Fruit fly (Drosophila melanogaster) whole organism, embryonic: ENCODE data around the gene CG12123.

Source experiments
- ATbp ChIP-seq: fragments of 200-800 bp; sonication (Bioruptor generic); optimal IDR thresholded peaks from 2 replicates; lab custom pipeline; 2017; ENCODE audit warnings: missing biosample characterization, mild to moderate bottlenecking, missing genetic modification characterization, missing genetic modification reagents
- Awh ChIP-seq: fragments of 200-800 bp; sonication (Bioruptor generic); IDR thresholded peaks from 2 replicates; pipeline ENCODE4, ENCODE4 v1.3.6; 2022; ENCODE audit warnings: missing biosample characterization, missing genetic modification characterization
- CG11560 ChIP-seq: fragments of 200-800 bp; sonication (Bioruptor generic); IDR thresholded peaks from 3 replicates; pipeline ENCODE4 v1.3.6; 2022; ENCODE audit warnings: missing biosample characterization, missing genetic modification characterization
- CG12104 ChIP-seq: fragments of 200-800 bp; sonication (Bioruptor generic); optimal IDR thresholded peaks from 3 replicates; lab custom pipeline; 2016; ENCODE audit warnings: missing biosample characterization, missing genetic modification characterization
- CG12391 ChIP-seq: fragments of 200-800 bp; sonication (Bioruptor generic); optimal IDR thresholded peaks from 3 replicates; lab custom pipeline; 2018; ENCODE audit warnings: missing biosample characterization, mild to moderate bottlenecking, missing genetic modification characterization, moderate library complexity
- CG14441 ChIP-seq: fragments of 200-800 bp; sonication (Bioruptor generic); IDR thresholded peaks from 2 replicates; pipeline ENCODE4 v1.3.6; 2022; ENCODE audit warnings: missing biosample characterization, missing genetic modification characterization
- CG16815 ChIP-seq: fragments of 200-800 bp; sonication (Bioruptor generic); optimal IDR thresholded peaks from 3 replicates; lab custom pipeline; 2017; ENCODE audit warnings: missing biosample characterization, mild to moderate bottlenecking, missing genetic modification characterization
- CG18599 ChIP-seq: fragments of 200-800 bp; sonication (Bioruptor generic); optimal IDR thresholded peaks from 3 replicates; lab custom pipeline; 2017; ENCODE audit warnings: missing biosample characterization, missing genetic modification characterization, mild to moderate bottlenecking, moderate library complexity, missing genetic modification reagents
- CG2202 ChIP-seq: fragments of 200-800 bp; sonication (Bioruptor generic); optimal IDR thresholded peaks from 2 replicates; lab custom pipeline; 2018; ENCODE audit warnings: missing biosample characterization, mild to moderate bottlenecking, missing genetic modification characterization
- CG2875 ChIP-seq: fragments of 200-800 bp; sonication (Bioruptor generic); optimal IDR thresholded peaks from 2 replicates; lab custom pipeline; 2017; ENCODE audit warnings: missing biosample characterization, mild to moderate bottlenecking, missing genetic modification characterization, missing genetic modification reagents
- CG32532 ChIP-seq: fragments of 200-800 bp; sonication (Bioruptor generic); IDR thresholded peaks from 2 replicates; pipeline ENCODE4 v1.3.6; 2022; ENCODE audit warnings: missing biosample characterization, missing genetic modification characterization
- CG33557 ChIP-seq: fragments of 200-800 bp; sonication (Bioruptor generic); optimal IDR thresholded peaks from 2 replicates; lab custom pipeline; 2019; ENCODE audit warnings: missing biosample characterization, mild to moderate bottlenecking, missing genetic modification characterization, moderate library complexity
- CG34224 ChIP-seq: fragments of 200-800 bp; sonication (Bioruptor generic); IDR thresholded peaks from 3 replicates; pipeline ENCODE4 v1.3.6; 2022; ENCODE audit warnings: missing biosample characterization, missing genetic modification characterization; ENCODE audit not compliant: partially characterized antibody
- CG34422 ChIP-seq: fragments of 200-800 bp; sonication (Bioruptor generic); IDR thresholded peaks from 3 replicates; pipeline ENCODE4 v1.3.6; 2022; ENCODE audit warnings: missing biosample characterization, missing genetic modification characterization
- CG3726 ChIP-seq: fragments of 200-800 bp; sonication (Bioruptor generic); IDR thresholded peaks from 3 replicates; pipeline ENCODE4, ENCODE4 v1.3.6; 2022; ENCODE audit warnings: missing biosample characterization, missing genetic modification characterization
- CG3995 ChIP-seq: fragments of 200-800 bp; sonication (Bioruptor generic); optimal IDR thresholded peaks from 3 replicates; lab custom pipeline; 2016; ENCODE audit warnings: missing biosample characterization, missing genetic modification characterization
- CG42726 ChIP-seq: fragments of 200-800 bp; sonication (Bioruptor generic); IDR thresholded peaks from 2 replicates; pipeline ENCODE4 v1.3.6; 2022; ENCODE audit warnings: missing biosample characterization, missing genetic modification characterization; ENCODE audit not compliant: partially characterized antibody
- CG4730 ChIP-seq: fragments of 200-800 bp; sonication (Bioruptor generic); IDR thresholded peaks from 2 replicates; pipeline ENCODE4 v1.3.6; 2022; ENCODE audit warnings: missing biosample characterization, missing genetic modification characterization
- CG7556 ChIP-seq: fragments of 200-800 bp; sonication (Bioruptor generic); optimal IDR thresholded peaks from 2 replicates; lab custom pipeline; 2017; ENCODE audit warnings: missing biosample characterization, mild to moderate bottlenecking, missing genetic modification characterization
- CG8359 ChIP-seq: fragments of 200-800 bp; sonication (Bioruptor generic); optimal IDR thresholded peaks from 2 replicates; lab custom pipeline; 2017; ENCODE audit warnings: missing biosample characterization, mild to moderate bottlenecking, missing genetic modification characterization, borderline replicate concordance
- CG8388 ChIP-seq: fragments of 200-800 bp; sonication (Bioruptor generic); optimal IDR thresholded peaks from 2 replicates; lab custom pipeline; 2019; ENCODE audit warnings: missing biosample characterization, mild to moderate bottlenecking, missing genetic modification characterization, moderate library complexity
- Dp ChIP-seq: fragments of 200-800 bp; sonication (Bioruptor generic); optimal IDR thresholded peaks from 2 replicates; lab custom pipeline; 2018; ENCODE audit warnings: missing biosample characterization, mild to moderate bottlenecking, missing genetic modification characterization, moderate library complexity
- Fer1 ChIP-seq: fragments of 200-800 bp; sonication (Bioruptor generic); optimal IDR thresholded peaks from 2 replicates; lab custom pipeline; 2017; ENCODE audit warnings: missing biosample characterization, mild to moderate bottlenecking, missing genetic modification characterization
- H2.0 ChIP-seq: fragments of 200-800 bp; sonication (Bioruptor generic); IDR thresholded peaks from 2 replicates; pipeline ENCODE4 v1.3.6; 2022; ENCODE audit warnings: missing biosample characterization, missing genetic modification characterization
- HHEX ChIP-seq: fragments of 200-800 bp; sonication (Bioruptor generic); optimal IDR thresholded peaks from 3 replicates; lab custom pipeline; 2017; ENCODE audit warnings: missing biosample characterization, mild to moderate bottlenecking, missing genetic modification characterization, missing genetic modification reagents
- Hey ChIP-seq: fragments of 200-800 bp; sonication (Bioruptor generic); optimal IDR thresholded peaks from 3 replicates; lab custom pipeline; 2018; ENCODE audit warnings: missing biosample characterization, mild to moderate bottlenecking, missing genetic modification characterization
- Hmx ChIP-seq: fragments of 200-800 bp; sonication (Bioruptor generic); optimal IDR thresholded peaks from 2 replicates; lab custom pipeline; 2016; ENCODE audit warnings: missing biosample characterization, missing genetic modification characterization
- Lhr ChIP-seq: fragments of 200-800 bp; sonication (Bioruptor generic); optimal IDR thresholded peaks from 3 replicates; lab custom pipeline; 2017; ENCODE audit warnings: mild to moderate bottlenecking, missing biosample characterization, missing genetic modification reagents, missing genetic modification characterization
- Trl ChIP-seq, 3 experiments: fragments of >200 bp in 2 of 3; fragments of 200-800 bp in 1 of 3; sonication (Bioruptor generic) in 1 of 3; optimal IDR thresholded peaks; 2 replicates in 1 of 3; 3 replicates in 2 of 3; lab custom pipeline; 2016 to 2017; ENCODE audit warnings: missing biosample characterization in 1 of 3, missing genetic modification characterization in 1 of 3
- ash1 ChIP-seq: fragments of 200-800 bp; sonication (Bioruptor generic); optimal IDR thresholded peaks from 2 replicates; lab custom pipeline; 2018; ENCODE audit warnings: missing biosample characterization, mild to moderate bottlenecking, missing genetic modification characterization
- az2 ChIP-seq: fragments of 200-800 bp; sonication (Bioruptor generic); optimal IDR thresholded peaks from 3 replicates; lab custom pipeline; 2016; ENCODE audit warnings: missing biosample characterization, missing genetic modification characterization
- bigmax ChIP-seq: fragments of 200-800 bp; sonication (Bioruptor generic); optimal IDR thresholded peaks from 2 replicates; lab custom pipeline; 2018; ENCODE audit warnings: missing biosample characterization, mild to moderate bottlenecking, missing genetic modification characterization
- btn ChIP-seq: fragments of 200-800 bp; sonication (Bioruptor generic); optimal IDR thresholded peaks from 2 replicates; lab custom pipeline; 2016; ENCODE audit warnings: missing biosample characterization, missing genetic modification characterization
- da ChIP-seq: fragments of 200-800 bp; sonication (Bioruptor generic); optimal IDR thresholded peaks from 2 replicates; lab custom pipeline; 2016; ENCODE audit warnings: missing biosample characterization, missing genetic modification characterization
- danr ChIP-seq: fragments of 200-800 bp; sonication (Bioruptor generic); IDR thresholded peaks from 2 replicates; pipeline ENCODE4 v1.3.6; 2022; ENCODE audit warnings: missing biosample characterization, missing genetic modification characterization
- dpn ChIP-seq, 2 experiments: fragments of 200-800 bp; sonication (Bioruptor generic); optimal IDR thresholded peaks; 3 replicates each; lab custom pipeline; 2016; ENCODE audit warnings: missing biosample characterization in 2 of 2, missing genetic modification characterization in 2 of 2
- ems ChIP-seq: fragments of 200-800 bp; sonication (Bioruptor generic); optimal IDR thresholded peaks from 3 replicates; lab custom pipeline; 2016; ENCODE audit warnings: missing biosample characterization, missing genetic modification characterization
- fd3F ChIP-seq: fragments of 200-800 bp; sonication (Bioruptor generic); optimal IDR thresholded peaks from 2 replicates; lab custom pipeline; 2018; ENCODE audit warnings: missing biosample characterization, mild to moderate bottlenecking, missing genetic modification characterization, moderate library complexity
- h ChIP-seq: fragments of >200 bp; optimal IDR thresholded peaks from 2 replicates; lab custom pipeline; 2017
- insv ChIP-seq, 2 experiments: fragments of 200-800 bp; sonication (Bioruptor generic); optimal IDR thresholded peaks; 3 replicates each; lab custom pipeline; 2016 to 2018; ENCODE audit warnings: missing biosample characterization in 2 of 2, missing genetic modification characterization in 2 of 2
- jumu ChIP-seq: fragments of 200-800 bp; sonication (Bioruptor generic); optimal IDR thresholded peaks from 3 replicates; lab custom pipeline; 2016; ENCODE audit warnings: missing biosample characterization, missing genetic modification characterization
- lbe ChIP-seq: fragments of 200-800 bp; sonication (Bioruptor generic); optimal IDR thresholded peaks from 2 replicates; lab custom pipeline; 2016; ENCODE audit warnings: missing biosample characterization, mild to moderate bottlenecking, missing genetic modification characterization
- nerfin-1 ChIP-seq: fragments of 200-800 bp; sonication (Bioruptor generic); optimal IDR thresholded peaks from 3 replicates; lab custom pipeline; 2019; ENCODE audit warnings: missing biosample characterization, mild to moderate bottlenecking, missing genetic modification characterization, moderate library complexity
- p53 ChIP-seq: fragments of 200-800 bp; sonication (Bioruptor generic); optimal IDR thresholded peaks from 2 replicates; lab custom pipeline; 2016; ENCODE audit warnings: missing biosample characterization, missing genetic modification characterization
- ranshi ChIP-seq: fragments of 200-800 bp; sonication (Bioruptor generic); IDR thresholded peaks from 2 replicates; pipeline ENCODE4 v1.3.6; 2022; ENCODE audit warnings: missing biosample characterization, missing genetic modification characterization
- rib ChIP-seq: fragments of 200-800 bp; sonication (Bioruptor generic); IDR thresholded peaks from 2 replicates; pipeline ENCODE4 v1.3.6; 2022; ENCODE audit warnings: missing biosample characterization, missing genetic modification characterization
- ro ChIP-seq: fragments of 200-800 bp; sonication (Bioruptor generic); IDR thresholded peaks from 2 replicates; pipeline ENCODE4 v1.3.6; 2022; ENCODE audit warnings: missing biosample characterization, missing genetic modification characterization
- sens ChIP-seq: fragments of 200-800 bp; sonication (Bioruptor generic); peaks from one replicate; lab custom pipeline; 2016; ENCODE audit warnings: missing biosample characterization, missing genetic modification characterization
- sqz ChIP-seq: fragments of 200-800 bp; sonication (Bioruptor generic); optimal IDR thresholded peaks from 3 replicates; lab custom pipeline; 2018; ENCODE audit warnings: missing biosample characterization, mild to moderate bottlenecking, missing genetic modification characterization
- tgo ChIP-seq: fragments of 200-800 bp; sonication (Bioruptor generic); IDR thresholded peaks from 3 replicates; pipeline ENCODE4 v1.3.6; 2022; ENCODE audit warnings: missing biosample characterization, missing genetic modification characterization

Gene CG12123

dm6 chrX:8464378-8465036, 22.4 kb upstream of the CG12123 start, which contains the start of gene Sptr (continued):
- TF ChIP-seq Trl (optimal IDR thresholded peaks at IDR 0.05; lab: Kevin White, UChicago) (peak; percentile 35 to 75), Trl (GFP tag; optimal IDR thresholded peaks at IDR 0.05; lab: Kevin White, UChicago) (peak; percentile 59), CG12104 (GFP tag; lab: Kevin White, UChicago) (peak; percentile 84), Hmx (GFP tag; lab: Kevin White, UChicago) (peak; percentile 65), CG18599 (GFP tag; lab: Kevin White, UChicago) (peak; percentile 96), ATbp (peak; percentile 80), CG8359 (peak; percentile 27), CG8388 (GFP tag; lab: Kevin White, UChicago) (peak; percentile 60), CG2875 (GFP tag; lab: Kevin White, UChicago) (peak; percentile 62), CG32532 (peak; percentile 95), CG16815 (peak; percentile 42), CG14441 (GFP tag; lab: Robert Waterston, UW) (peak; percentile 87), Lhr (GFP tag; lab: Kevin White, UChicago) (no peak), HHEX (GFP tag; lab: Kevin White, UChicago) (peak; percentile 90), lbe (GFP tag; lab: Kevin White, UChicago) (peak; percentile 88), CG11560 (tag; lab: Robert Waterston, UW) (peak; percentile 62; the same call in 2 of the 3 replicates), ranshi (peak; percentile 89), h (lab: Kevin White, UChicago) (no peak), jumu (GFP tag; lab: Kevin White, UChicago) (peak; percentile 55), Hey (tag; lab: Kevin White, UChicago) (peak; percentile 14), CG3726 (GFP tag; lab: Robert Waterston, UW) (peak; percentile 73; the same call in 2 of the 3 replicates), danr (GFP tag; lab: Robert Waterston, UW) (peak; percentile 85), bigmax (GFP tag; lab: Kevin White, UChicago) (no peak), sqz (GFP tag; lab: Kevin White, UChicago) (no peak), Fer1 (peak; percentile 95), ro (peak; percentile 56), az2 (GFP tag; lab: Kevin White, UChicago) (peak; percentile 73), CG2202 (no peak), sens (peak; percentile 90), Awh (peak; percentile 88), CG34422 (GFP tag; lab: Robert Waterston, UW) (peak; percentile 88), CG7556 (GFP tag; lab: Kevin White, UChicago) (peak; percentile 91), H2.0 (GFP tag; lab: Robert Waterston, UW) (peak; percentile 86), nerfin-1 (peak; percentile 67), fd3F (peak; percentile 86), CG4730 (GFP tag; lab: Robert Waterston, UW) (peak; percentile 85), rib (GFP tag; lab: Robert Waterston, UW) (peak; percentile 84), ems (GFP tag; lab: Kevin White, UChicago) (peak; percentile 80), btn (GFP tag; lab: Kevin White, UChicago) (no peak), ash1 (GFP tag; lab: Kevin White, UChicago) (peak; percentile 23), CG12391 (tag; lab: Kevin White, UChicago) (peak; percentile 88), CG42726 (no peak), tgo (GFP tag; lab: Robert Waterston, UW) (peak; percentile 92), CG3995 (GFP tag; lab: Kevin White, UChicago) (peak; percentile 62), dpn (GFP tag; optimal IDR thresholded peaks at IDR 0.05; lab: Kevin White, UChicago) (peak; percentile 85 to 86), insv (GFP tag; optimal IDR thresholded peaks at IDR 0.05; lab: Kevin White, UChicago) (peak in 1 of 2 experiments; percentile 52), p53 (GFP tag; lab: Kevin White, UChicago) (no peak), CG34224 (GFP tag; lab: Robert Waterston, UW) (no peak), Dp (GFP tag; lab: Kevin White, UChicago) (no peak), da (GFP tag; lab: Kevin White, UChicago) (no peak), CG33557 (GFP tag; lab: Kevin White, UChicago) (no peak)
